Worm (Caenorhabditis elegans) whole organism, L3 larva: Measurements from ENCODE around the gene F07B10.4.
A peak's percentile ranks its signal among the peaks of the same experiment; 100 is the strongest.

Experiments
- R02D3.7 ChIP-seq: fragments of 150-350 bp; optimal IDR thresholded peaks from 2 replicates; lab custom pipeline; 2014; ENCODE audit warnings: missing biosample characterization, missing genetic modification characterization
- ZK546.5 ChIP-seq: sonication (generic microtip); optimal IDR thresholded peaks from 2 replicates; lab custom pipeline; 2017; ENCODE audit warnings: missing biosample characterization, missing genetic modification characterization
- ceh-16 ChIP-seq: sonication (generic microtip); optimal IDR thresholded peaks from 2 replicates; lab custom pipeline; 2017; ENCODE audit warnings: missing biosample characterization, missing genetic modification characterization
- ceh-9 ChIP-seq: sonication (generic microtip); optimal IDR thresholded peaks from 2 replicates; lab custom pipeline; 2018; ENCODE audit warnings: missing biosample characterization, missing genetic modification characterization
- egl-5 ChIP-seq: fragments of 150-350 bp; optimal IDR thresholded peaks from 2 replicates; lab custom pipeline; 2017; ENCODE audit warnings: missing biosample characterization, missing genetic modification reagents, missing genetic modification characterization, inconsistent platforms
- elt-2 ChIP-seq: sonication (generic microtip); optimal IDR thresholded peaks from 2 replicates; lab custom pipeline; 2016; ENCODE audit warnings: missing genetic modification reagents, mild to moderate bottlenecking, missing genetic modification characterization, missing compliant biosample characterization
- elt-3 ChIP-seq, 3 experiments: fragments of 150-350 bp in 1 of 3; sonication (generic microtip) in 2 of 3; optimal IDR thresholded peaks; 2 replicates in 2 of 3; 4 replicates in 1 of 3; lab custom pipeline; 2014 to 2017; ENCODE audit warnings: missing biosample characterization in 3 of 3, missing genetic modification characterization in 3 of 3
- fkh-10 ChIP-seq: sonication (generic microtip); optimal IDR thresholded peaks from 2 replicates; lab custom pipeline; 2017; ENCODE audit warnings: missing biosample characterization, missing genetic modification reagents, missing genetic modification characterization
- fkh-2 ChIP-seq: fragments of 150-350 bp; optimal IDR thresholded peaks from 2 replicates; lab custom pipeline; 2014; ENCODE audit warnings: missing biosample characterization, missing genetic modification reagents, missing genetic modification characterization
- hmg-11 ChIP-seq: sonication (generic microtip); optimal IDR thresholded peaks from 2 replicates; lab custom pipeline; 2016; ENCODE audit warnings: missing genetic modification characterization, missing compliant biosample characterization
- lin-15B ChIP-seq: fragments of 150-350 bp; optimal IDR thresholded peaks from 2 replicates; lab custom pipeline; 2014; ENCODE audit warnings: missing biosample characterization, missing genetic modification characterization
- lin-39 ChIP-seq: fragments of 150-350 bp; optimal IDR thresholded peaks from 2 replicates; lab custom pipeline; 2018; ENCODE audit warnings: missing biosample characterization, missing genetic modification reagents, missing genetic modification characterization
- lsy-12 ChIP-seq: sonication (generic microtip); optimal IDR thresholded peaks from 2 replicates; lab custom pipeline; 2016; ENCODE audit warnings: mild to moderate bottlenecking, missing genetic modification characterization, missing compliant biosample characterization
- mdl-1 ChIP-seq: fragments of 150-350 bp; optimal IDR thresholded peaks from 2 replicates; lab custom pipeline; 2014; ENCODE audit warnings: missing biosample characterization, missing genetic modification characterization
- mml-1 ChIP-seq: fragments of 150-350 bp; sonication (generic microtip); optimal IDR thresholded peaks from 3 replicates; lab custom pipeline; 2014; ENCODE audit warnings: missing biosample characterization, missing genetic modification characterization
- nhr-11 ChIP-seq: fragments of 150-350 bp; optimal IDR thresholded peaks from 2 replicates; lab custom pipeline; 2014; ENCODE audit warnings: missing biosample characterization, missing genetic modification characterization
- nhr-12 ChIP-seq: fragments of 150-350 bp; optimal IDR thresholded peaks from 2 replicates; lab custom pipeline; 2014; ENCODE audit warnings: missing biosample characterization, missing genetic modification characterization
- nhr-23 ChIP-seq: fragments of 150-350 bp; optimal IDR thresholded peaks from 2 replicates; lab custom pipeline; 2014; ENCODE audit warnings: missing biosample characterization, missing genetic modification reagents, missing genetic modification characterization
- nhr-25 ChIP-seq: sonication (generic microtip); optimal IDR thresholded peaks from 2 replicates; lab custom pipeline; 2017; ENCODE audit warnings: missing biosample characterization, missing genetic modification characterization
- nhr-43 ChIP-seq: sonication (generic microtip); optimal IDR thresholded peaks from 2 replicates; lab custom pipeline; 2016; ENCODE audit warnings: mild to moderate bottlenecking, missing genetic modification characterization, missing compliant biosample characterization; ENCODE audit not compliant: poor library complexity, severe bottlenecking
- nhr-76 ChIP-seq: fragments of 150-350 bp; sonication (generic microtip); optimal IDR thresholded peaks from 5 replicates; lab custom pipeline; 2014; ENCODE audit warnings: missing biosample characterization, missing genetic modification characterization
- nhr-77 ChIP-seq: fragments of 150-350 bp; optimal IDR thresholded peaks from 2 replicates; lab custom pipeline; 2014; ENCODE audit warnings: missing biosample characterization, missing genetic modification characterization
- pha-4 ChIP-seq: fragments of 150-350 bp; optimal IDR thresholded peaks from 2 replicates; lab custom pipeline; 2014; ENCODE audit warnings: missing biosample characterization, missing genetic modification reagents, missing genetic modification characterization
- pqm-1 ChIP-seq: fragments of 150-350 bp; optimal IDR thresholded peaks from 2 replicates; lab custom pipeline; 2017; ENCODE audit warnings: missing biosample characterization, missing genetic modification characterization, inconsistent platforms
- skn-1 ChIP-seq: fragments of 150-350 bp; optimal IDR thresholded peaks from 2 replicates; lab custom pipeline; 2014; ENCODE audit warnings: missing biosample characterization, missing genetic modification characterization
- snpc-4 ChIP-seq: fragments of 150-350 bp; optimal IDR thresholded peaks from 2 replicates; lab custom pipeline; 2014; ENCODE audit warnings: missing biosample characterization, missing genetic modification characterization
- unc-39 ChIP-seq: sonication (generic microtip); optimal IDR thresholded peaks from 4 replicates; lab custom pipeline; 2017; ENCODE audit warnings: missing biosample characterization, missing genetic modification characterization
- unc-62 ChIP-seq: fragments of 150-350 bp; sonication (generic microtip); optimal IDR thresholded peaks from 4 replicates; lab custom pipeline; 2014; ENCODE audit warnings: missing biosample characterization, missing genetic modification reagents, missing genetic modification characterization
- zag-1 ChIP-seq: fragments of 150-350 bp; optimal IDR thresholded peaks from 2 replicates; lab custom pipeline; 2014; ENCODE audit warnings: missing biosample characterization, missing genetic modification characterization
- ztf-4 ChIP-seq: fragments of 150-350 bp; optimal IDR thresholded peaks from 2 replicates; lab custom pipeline; 2014; ENCODE audit warnings: missing biosample characterization, missing genetic modification characterization

The F07B10.4 gene

ce11 chrV:11268791-11269190 is 5.9 kb upstream of the F07B10.4 start, which contains the start of gene str-115:
TSS of gene str-115 (plus strand) at chrV:11269091.
- TF ChIP-seq nhr-77 (no peak), hmg-11 (tag; lab: Kevin White, UChicago) (no peak), skn-1 (tag; lab: Kevin White, UChicago) (no peak), pqm-1 (tag; lab: Kevin White, UChicago) (no peak), ztf-4 (no peak), fkh-2 (no peak), fkh-10 (GFP tag; lab: Kevin White, UChicago) (no peak)

- TF ChIP-seq lin-15B (tag; lab: Kevin White, UChicago) (no peak), nhr-76 (tag; lab: Kevin White, UChicago) (no peak)
Observed at ce11 chrV:11266681-11267080, 3.8 kb upstream of the F07B10.4 start, which contains the start of gene str-116. TSS of gene str-116 (plus strand) at chrV:11266981.

ce11 chrV:11265482-11265881 is 2.6 kb upstream of the F07B10.4 start, which contains the start of gene cln-3.1:
TSS of gene cln-3.1 (minus strand) at chrV:11265652.
- TF ChIP-seq pqm-1 (tag; lab: Kevin White, UChicago) (peak; percentile 28), nhr-25 (no peak), elt-2 (peak; percentile 64)

- TF ChIP-seq zag-1 (tag; lab: Kevin White, UChicago) (no peak), elt-3 (tag; optimal IDR thresholded peaks at IDR 0.05; lab: Kevin White, UChicago) (no peak), pqm-1 (tag; lab: Kevin White, UChicago) (no peak), R02D3.7 (tag; lab: Kevin White, UChicago) (no peak), mdl-1 (tag; lab: Kevin White, UChicago) (no peak), nhr-11 (tag; lab: Kevin White, UChicago) (no peak), skn-1 (tag; lab: Kevin White, UChicago) (no peak), elt-2 (no peak), ztf-4 (no peak), nhr-12 (tag; lab: Kevin White, UChicago) (no peak), nhr-23 (tag; lab: Kevin White, UChicago) (no peak), unc-39 (tag; lab: Kevin White, UChicago) (no peak), hmg-11 (tag; lab: Kevin White, UChicago) (no peak), egl-5 (tag; lab: Kevin White, UChicago) (no peak)
Observed at ce11 chrV:11260622-11261021, 2.3 kb downstream of the F07B10.4 start, which contains the start of gene F07B10.7. TSS of gene F07B10.7 (minus strand) at chrV:11260722.

ce11 chrV:11258896-11259295 is 4.0 kb downstream of the F07B10.4 start, which contains the start of gene lgc-36:
TSS of gene lgc-36 (minus strand) at chrV:11258996.
- no peak for TF ChIP-seq mml-1
- no peak for TF ChIP-seq ceh-9 (tag; lab: Kevin White, UChicago)
- no peak for TF ChIP-seq ZK546.5 (tag; lab: Kevin White, UChicago)
- no peak for TF ChIP-seq nhr-11 (tag; lab: Kevin White, UChicago)
- TF ChIP-seq unc-62 (GFP tag; lab: Kevin White, UChicago) = no peak
- no peak for TF ChIP-seq elt-2
- no peak for TF ChIP-seq lsy-12 (tag; lab: Kevin White, UChicago)
- no peak for TF ChIP-seq pha-4 (tag; lab: Kevin White, UChicago)
- no peak for TF ChIP-seq elt-3 (tag; optimal IDR thresholded peaks at IDR 0.05; lab: Kevin White, UChicago)
- TF ChIP-seq fkh-10 (GFP tag; lab: Kevin White, UChicago) = no peak
- no peak for TF ChIP-seq R02D3.7 (tag; lab: Kevin White, UChicago)
- TF ChIP-seq nhr-25 = no peak
- TF ChIP-seq nhr-43 (tag; lab: Kevin White, UChicago) = no peak
- TF ChIP-seq unc-39 (tag; lab: Kevin White, UChicago) = no peak
- TF ChIP-seq, all 47 proteins: peak for 0

- TF ChIP-seq snpc-4 (tag; lab: Kevin White, UChicago) = no peak
- no peak for TF ChIP-seq nhr-77
- TF ChIP-seq fkh-10 (GFP tag; lab: Kevin White, UChicago) = no peak
- TF ChIP-seq ceh-16 (tag; lab: Kevin White, UChicago) = no peak
- TF ChIP-seq hmg-11 (tag; lab: Kevin White, UChicago) = no peak
- no peak for TF ChIP-seq lin-39 (tag; lab: Kevin White, UChicago)
Observed at ce11 chrV:11254980-11255379, 7.9 kb downstream of the F07B10.4 start, which contains the start of gene srsx-31. TSS of gene srsx-31 (minus strand) at chrV:11255080.
